Worm (Caenorhabditis elegans): ENCODE measurements around the gene pqn-31.

DNA sequence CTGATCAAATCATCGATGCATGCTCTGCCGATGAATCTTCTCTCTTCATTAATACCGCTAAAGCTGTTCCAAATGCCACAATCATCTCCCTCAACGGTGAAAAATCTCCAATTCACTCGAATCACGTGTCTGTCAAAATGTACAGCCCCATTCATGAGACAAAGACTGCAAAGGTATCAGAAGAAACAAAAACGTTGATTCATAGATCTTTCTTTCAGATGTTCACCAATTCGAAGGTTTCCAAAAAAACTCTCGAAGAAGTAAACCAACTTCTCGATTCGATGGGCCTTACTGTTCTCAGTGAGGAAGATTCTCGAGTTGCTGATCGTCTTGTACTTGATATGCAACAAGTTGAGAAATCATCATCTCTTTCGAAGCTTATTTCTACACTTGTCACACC is 12.7 kb upstream of the pqn-31 start:
- TF ChIP-seq tra-1 (GFP tag; IDR thresholded peaks at IDR 0.05) (no peak), sdz-12 (GFP tag; optimal IDR thresholded peaks at IDR 0.05) (no peak), madf-9 (GFP tag; conservative IDR thresholded peaks at IDR 0.05) (no peak), T20F7.1 (GFP tag; optimal IDR thresholded peaks at IDR 0.05) (no peak), ztf-11 (tag; optimal IDR thresholded peaks at IDR 0.05) (no peak), mes-2 (tag; optimal IDR thresholded peaks at IDR 0.05; ENCODE audit: poor library complexity, severe bottlenecking) (no peak), pha-4 (GFP tag; IDR thresholded peaks at IDR 0.05) (no peak), pha-4 (tag; optimal IDR thresholded peaks at IDR 0.05) (no peak), unc-62 (GFP tag; optimal IDR thresholded peaks at IDR 0.05 in 1 of 2) (no peak), unc-62 (tag; optimal IDR thresholded peaks at IDR 0.05) (no peak)

All from whole organism, L4 larva.